Fruit fly (Drosophila melanogaster): ENCODE measurements around the gene sim.

- TF ChIP-seq dm (GFP tag; optimal IDR thresholded peaks at IDR 0.05), result no peak
- TF ChIP-seq ems (GFP tag; optimal IDR thresholded peaks at IDR 0.05), result no peak
- TF ChIP-seq phol (tag; optimal IDR thresholded peaks at IDR 0.05), result no peak
- no peak for TF ChIP-seq CrebB (tag; optimal IDR thresholded peaks at IDR 0.05)
- TF ChIP-seq YL-1 (GFP tag; optimal IDR thresholded peaks at IDR 0.05), result no peak
- TF ChIP-seq zfh2 (GFP tag; optimal IDR thresholded peaks at IDR 0.05), result no peak
- TF ChIP-seq Sry-δ (GFP tag; optimal IDR thresholded peaks at IDR 0.05), result no peak
- no peak for TF ChIP-seq TFAM (GFP tag; optimal IDR thresholded peaks at IDR 0.05)
These were observed 14.5 kb downstream of the sim start for dm6 chr3R:13072052-13072451.

Measured in whole organism, embryonic.